Fruit fly (Drosophila melanogaster) whole organism, embryonic: ENCODE data around the gene CG6168.

Source experiments
- ATbp ChIP-seq: fragments of 200-800 bp; sonication (Bioruptor generic); optimal IDR thresholded peaks from 2 replicates; lab custom pipeline; 2017; ENCODE audit warnings: missing biosample characterization, mild to moderate bottlenecking, missing genetic modification characterization, missing genetic modification reagents
- Aef1 ChIP-seq: fragments of 200-800 bp; sonication (Bioruptor generic); IDR thresholded peaks from 3 replicates; pipeline ENCODE4 v1.3.6; 2022; ENCODE audit warnings: missing biosample characterization, missing genetic modification characterization
- CG10366 ChIP-seq: fragments of 200-800 bp; sonication (Bioruptor generic); IDR thresholded peaks from 2 replicates; pipeline ENCODE4 v1.3.6; 2022; ENCODE audit warnings: missing biosample characterization, missing genetic modification characterization
- CG10543 ChIP-seq: fragments of 200-800 bp; sonication (Bioruptor generic); optimal IDR thresholded peaks from 3 replicates; lab custom pipeline; 2017; ENCODE audit warnings: missing biosample characterization, mild to moderate bottlenecking, missing genetic modification characterization, moderate library complexity
- CG11247 ChIP-seq: fragments of 200-800 bp; sonication (Bioruptor generic); IDR thresholded peaks from 2 replicates; pipeline ENCODE4 v1.3.6; 2022; ENCODE audit warnings: missing biosample characterization, missing genetic modification characterization
- CG13424 ChIP-seq: fragments of 200-800 bp; sonication (Bioruptor generic); optimal IDR thresholded peaks from 2 replicates; lab custom pipeline; 2019; ENCODE audit warnings: missing biosample characterization, mild to moderate bottlenecking, missing genetic modification characterization, moderate library complexity
- CG13894 ChIP-seq: fragments of 200-800 bp; sonication (Bioruptor generic); optimal IDR thresholded peaks from 3 replicates; lab custom pipeline; 2018; ENCODE audit warnings: missing biosample characterization, mild to moderate bottlenecking, missing genetic modification characterization, moderate library complexity
- CG14667 ChIP-seq: fragments of 200-800 bp; sonication (Bioruptor generic); IDR thresholded peaks from 2 replicates; pipeline ENCODE4 v1.3.6; 2022; ENCODE audit warnings: missing biosample characterization, missing genetic modification characterization
- CG16863 ChIP-seq: fragments of 200-800 bp; sonication (Bioruptor generic); optimal IDR thresholded peaks from 3 replicates; lab custom pipeline; 2016; ENCODE audit warnings: missing biosample characterization, missing genetic modification characterization
- CG17359 ChIP-seq: fragments of 200-800 bp; sonication (Bioruptor generic); optimal IDR thresholded peaks from 3 replicates; lab custom pipeline; 2018; ENCODE audit warnings: missing biosample characterization, mild to moderate bottlenecking, missing genetic modification characterization, moderate library complexity
- CG2116 ChIP-seq: fragments of 200-800 bp; sonication (Bioruptor generic); optimal IDR thresholded peaks from 3 replicates; lab custom pipeline; 2018; ENCODE audit warnings: missing biosample characterization, mild to moderate bottlenecking, missing genetic modification characterization
- CG2129 ChIP-seq: fragments of 200-800 bp; sonication (Bioruptor generic); IDR thresholded peaks from 2 replicates; pipeline ENCODE4 v1.3.6; 2022; ENCODE audit warnings: missing biosample characterization, missing genetic modification characterization; ENCODE audit not compliant: partially characterized antibody
- CG2202 ChIP-seq: fragments of 200-800 bp; sonication (Bioruptor generic); optimal IDR thresholded peaks from 2 replicates; lab custom pipeline; 2018; ENCODE audit warnings: missing biosample characterization, mild to moderate bottlenecking, missing genetic modification characterization
- CG3163 ChIP-seq: fragments of 200-800 bp; sonication (Bioruptor generic); optimal IDR thresholded peaks from 3 replicates; lab custom pipeline; 2016; ENCODE audit warnings: missing biosample characterization, missing genetic modification characterization
- CG3407 ChIP-seq: fragments of 200-800 bp; sonication (Bioruptor generic); optimal IDR thresholded peaks from 2 replicates; lab custom pipeline; 2018; ENCODE audit warnings: missing biosample characterization, mild to moderate bottlenecking, missing genetic modification characterization
- CG4820 ChIP-seq: fragments of 200-800 bp; sonication (Bioruptor generic); optimal IDR thresholded peaks from 3 replicates; lab custom pipeline; 2016; ENCODE audit warnings: missing biosample characterization, missing genetic modification characterization
- CG8290 ChIP-seq, 3 experiments: fragments of 200-800 bp; sonication (Bioruptor generic); optimal IDR thresholded peaks; 2 replicates each; lab custom pipeline; 2016 to 2019; ENCODE audit warnings: missing biosample characterization in 3 of 3, missing genetic modification characterization in 3 of 3, mild to moderate bottlenecking in 2 of 3, moderate library complexity in 1 of 3
- CG9727 ChIP-seq: fragments of 200-800 bp; sonication (Bioruptor generic); optimal IDR thresholded peaks from 3 replicates; lab custom pipeline; 2017; ENCODE audit warnings: missing biosample characterization, mild to moderate bottlenecking, missing genetic modification characterization
- CG9797 ChIP-seq: fragments of 200-800 bp; sonication (Bioruptor generic); optimal IDR thresholded peaks from 3 replicates; lab custom pipeline; 2018; ENCODE audit warnings: missing biosample characterization, mild to moderate bottlenecking, missing genetic modification characterization
- D19A ChIP-seq: fragments of 200-800 bp; optimal IDR thresholded peaks from 3 replicates; lab custom pipeline; 2019; ENCODE audit warnings: missing biosample characterization, mild to moderate bottlenecking, missing genetic modification characterization, moderate library complexity
- Deaf1 ChIP-seq: fragments of 200-800 bp; optimal IDR thresholded peaks from 3 replicates; lab custom pipeline; 2019; ENCODE audit warnings: missing biosample characterization, mild to moderate bottlenecking, missing genetic modification characterization, moderate library complexity
- Doc3 ChIP-seq: fragments of 200-800 bp; sonication (Bioruptor generic); IDR thresholded peaks from 3 replicates; pipeline ENCODE4 v1.3.6; 2022; ENCODE audit warnings: missing biosample characterization, missing genetic modification characterization; ENCODE audit not compliant: partially characterized antibody
- Fer1 ChIP-seq: fragments of 200-800 bp; sonication (Bioruptor generic); optimal IDR thresholded peaks from 2 replicates; lab custom pipeline; 2017; ENCODE audit warnings: missing biosample characterization, mild to moderate bottlenecking, missing genetic modification characterization
- H15 ChIP-seq: fragments of 200-800 bp; sonication (Bioruptor generic); IDR thresholded peaks from 3 replicates; pipeline ENCODE4 v1.3.6; 2022; ENCODE audit warnings: missing biosample characterization, missing genetic modification characterization
- Hmx ChIP-seq: fragments of 200-800 bp; sonication (Bioruptor generic); optimal IDR thresholded peaks from 2 replicates; lab custom pipeline; 2016; ENCODE audit warnings: missing biosample characterization, missing genetic modification characterization
- Hr3 ChIP-seq: fragments of 200-800 bp; sonication (Bioruptor generic); optimal IDR thresholded peaks from 3 replicates; lab custom pipeline; 2016; ENCODE audit warnings: missing biosample characterization, missing genetic modification characterization
- Jarid2 ChIP-seq: fragments of 200-800 bp; sonication (Bioruptor generic); optimal IDR thresholded peaks from 3 replicates; lab custom pipeline; 2017; ENCODE audit warnings: mild to moderate bottlenecking, missing biosample characterization, missing genetic modification reagents, missing genetic modification characterization
- MESR4 ChIP-seq: fragments of 200-800 bp; sonication (Bioruptor generic); optimal IDR thresholded peaks from 2 replicates; lab custom pipeline; 2018; ENCODE audit warnings: missing biosample characterization, mild to moderate bottlenecking, missing genetic modification characterization, moderate library complexity
- Max ChIP-seq: fragments of 200-800 bp; sonication (Bioruptor generic); optimal IDR thresholded peaks from 2 replicates; lab custom pipeline; 2016; ENCODE audit warnings: missing biosample characterization, mild to moderate bottlenecking, missing genetic modification characterization
- NC2β ChIP-seq: fragments of 200-800 bp; sonication (Bioruptor generic); optimal IDR thresholded peaks from 2 replicates; lab custom pipeline; 2016; ENCODE audit warnings: missing biosample characterization, missing genetic modification characterization
- Poxn ChIP-seq: fragments of 200-800 bp; sonication (Bioruptor generic); IDR thresholded peaks from 2 replicates; pipeline ENCODE4 v1.3.6; 2022; ENCODE audit warnings: missing biosample characterization, missing genetic modification characterization
- Ptx1 ChIP-seq: fragments of 200-800 bp; sonication (Bioruptor generic); IDR thresholded peaks from 2 replicates; pipeline ENCODE4 v1.3.6; 2022; ENCODE audit warnings: missing biosample characterization, missing genetic modification characterization
- Side ChIP-seq: fragments of 200-800 bp; sonication (Bioruptor generic); optimal IDR thresholded peaks from 2 replicates; lab custom pipeline; 2016; ENCODE audit warnings: missing biosample characterization, missing genetic modification characterization
- Sin3A ChIP-seq: fragments of >200 bp; optimal IDR thresholded peaks from 2 replicates; lab custom pipeline; 2018
- bab2 ChIP-seq: fragments of 200-800 bp; sonication (Bioruptor generic); optimal IDR thresholded peaks from 2 replicates; lab custom pipeline; 2016; ENCODE audit warnings: missing biosample characterization, missing genetic modification characterization
- bbx ChIP-seq: fragments of 200-800 bp; sonication (Bioruptor generic); IDR thresholded peaks from 2 replicates; pipeline ENCODE4 v1.3.6; 2022; ENCODE audit warnings: missing biosample characterization, missing genetic modification characterization; ENCODE audit not compliant: partially characterized antibody
- chm ChIP-seq: fragments of 200-800 bp; sonication (Bioruptor generic); IDR thresholded peaks from 2 replicates; pipeline ENCODE4 v1.3.6; 2022; ENCODE audit warnings: missing biosample characterization, missing genetic modification characterization
- dan ChIP-seq: fragments of 200-800 bp; sonication (Bioruptor generic); IDR thresholded peaks from 2 replicates; pipeline ENCODE4 v1.3.6; 2022; ENCODE audit warnings: missing biosample characterization, missing genetic modification characterization
- dimm ChIP-seq: fragments of 200-800 bp; sonication (Bioruptor generic); IDR thresholded peaks from 2 replicates; pipeline ENCODE4 v1.3.6; 2022; ENCODE audit warnings: missing biosample characterization, missing genetic modification characterization
- fd3F ChIP-seq: fragments of 200-800 bp; sonication (Bioruptor generic); optimal IDR thresholded peaks from 2 replicates; lab custom pipeline; 2018; ENCODE audit warnings: missing biosample characterization, mild to moderate bottlenecking, missing genetic modification characterization, moderate library complexity
- grau ChIP-seq: fragments of 200-800 bp; optimal IDR thresholded peaks from 3 replicates; lab custom pipeline; 2019; ENCODE audit warnings: missing biosample characterization, mild to moderate bottlenecking, missing genetic modification characterization, moderate library complexity
- klu ChIP-seq: fragments of 200-800 bp; sonication (Bioruptor generic); IDR thresholded peaks from 2 replicates; pipeline ENCODE4 v1.3.6; 2022; ENCODE audit warnings: missing biosample characterization, missing genetic modification characterization
- oc ChIP-seq: fragments of 200-800 bp; sonication (Bioruptor generic); optimal IDR thresholded peaks from 2 replicates; lab custom pipeline; 2018; ENCODE audit warnings: missing biosample characterization, mild to moderate bottlenecking, missing genetic modification characterization, moderate library complexity
- pho ChIP-seq: fragments of 200-800 bp; sonication (Bioruptor generic); optimal IDR thresholded peaks from 2 replicates; lab custom pipeline; 2016; ENCODE audit warnings: missing biosample characterization, missing genetic modification characterization
- pros ChIP-seq: fragments of 200-800 bp; sonication (Bioruptor generic); optimal IDR thresholded peaks from 3 replicates; lab custom pipeline; 2019; ENCODE audit warnings: missing biosample characterization, mild to moderate bottlenecking, missing genetic modification characterization, moderate library complexity
- pzg ChIP-seq: fragments of 200-800 bp; sonication (Bioruptor generic); optimal IDR thresholded peaks from 3 replicates; lab custom pipeline; 2018; ENCODE audit warnings: missing biosample characterization, mild to moderate bottlenecking, missing genetic modification characterization, moderate library complexity
- slbo ChIP-seq: fragments of 200-800 bp; sonication (Bioruptor generic); IDR thresholded peaks from 2 replicates; pipeline ENCODE4 v1.3.6; 2022; ENCODE audit warnings: missing biosample characterization, missing genetic modification characterization
- so ChIP-seq: fragments of 200-800 bp; sonication (Bioruptor generic); IDR thresholded peaks from 3 replicates; pipeline ENCODE4 v1.3.6; 2022; ENCODE audit warnings: missing biosample characterization, missing genetic modification characterization
- sob ChIP-seq: fragments of 200-800 bp; sonication (Bioruptor generic); IDR thresholded peaks from 2 replicates; pipeline ENCODE4 v1.3.6; 2022; ENCODE audit warnings: missing biosample characterization, missing genetic modification characterization
- ssp ChIP-seq: fragments of 200-800 bp; sonication (Bioruptor generic); IDR thresholded peaks from 2 replicates; pipeline ENCODE4 v1.3.6; 2022; ENCODE audit warnings: missing biosample characterization, missing genetic modification characterization
- ttk ChIP-seq: fragments of 200-800 bp; sonication (Bioruptor generic); IDR thresholded peaks from 2 replicates; pipeline ENCODE4 v2.1.2; 2022; ENCODE audit warnings: missing biosample characterization, missing genetic modification characterization

The CG6168 gene

dm6 chr3L:11329014-11329469 lies 7.5 kb upstream of the CG6168 start (continued):
- no peak for TF ChIP-seq bab2 (GFP tag; lab: Kevin White, UChicago)
- peak; percentile 37 for TF ChIP-seq ATbp (GFP tag; lab: Kevin White, UChicago)
- TF ChIP-seq CG8290 (GFP tag; optimal IDR thresholded peaks at IDR 0.05; lab: Kevin White, UChicago) = no peak
- no peak for TF ChIP-seq CG8290 (tag; optimal IDR thresholded peaks at IDR 0.05; lab: Kevin White, UChicago)
- TF ChIP-seq CG9797 (GFP tag; lab: Kevin White, UChicago) = no peak
- no peak for TF ChIP-seq NC2β (GFP tag; lab: Kevin White, UChicago)
- peak; percentile 64 for TF ChIP-seq CG13424 (tag; lab: Kevin White, UChicago)
- no peak for TF ChIP-seq Hmx
- TF ChIP-seq fd3F (GFP tag; lab: Kevin White, UChicago) = no peak
- TF ChIP-seq pho (GFP tag; lab: Kevin White, UChicago) = no peak
- no peak for TF ChIP-seq CG3407 (GFP tag; lab: Kevin White, UChicago)
- TF ChIP-seq Max = peak; percentile 39
- no peak for TF ChIP-seq Jarid2 (GFP tag; lab: Kevin White, UChicago)
- TF ChIP-seq CG11247 (GFP tag; lab: Robert Waterston, UW) = 0 out of 2 replicates have a peak, but pooled peaks have one; percentile 16
- TF ChIP-seq ttk (GFP tag; lab: Robert Waterston, UW) = peak; percentile 55
- peak; percentile 20 for TF ChIP-seq Deaf1 (tag; lab: Kevin White, UChicago)
- TF ChIP-seq CG9727 (GFP tag; lab: Kevin White, UChicago) = peak; percentile 30
- no peak for TF ChIP-seq dan (GFP tag; lab: Robert Waterston, UW)
- TF ChIP-seq CG17359 = peak; percentile 43
- peak; percentile 29 for TF ChIP-seq CG13894 (tag; lab: Kevin White, UChicago)
- TF ChIP-seq CG4820 (GFP tag; lab: Kevin White, UChicago) = peak; percentile 15
- TF ChIP-seq so (GFP tag; lab: Robert Waterston, UW) = peak; percentile 73; the same call in 2 of the 3 replicates
- TF ChIP-seq dimm (GFP tag; lab: Robert Waterston, UW) = no peak
- TF ChIP-seq Sin3A = no peak
- peak; percentile 57; the same call in 2 of the 3 replicates for TF ChIP-seq H15 (GFP tag; lab: Robert Waterston, UW)
- no peak for TF ChIP-seq CG2129
- no peak for TF ChIP-seq chm
- no peak for TF ChIP-seq Hr3 (GFP tag; lab: Kevin White, UChicago)
- peak; percentile 58 for TF ChIP-seq ssp (GFP tag; lab: Robert Waterston, UW)
- TF ChIP-seq D19A (tag; lab: Kevin White, UChicago) = peak; percentile 19
- no peak for TF ChIP-seq pzg (GFP tag; lab: Kevin White, UChicago)
- peak; percentile 7; the same call in 1 of the 2 replicates for TF ChIP-seq CG14667 (GFP tag; lab: Robert Waterston, UW)
- TF ChIP-seq Doc3 (GFP tag; lab: Robert Waterston, UW) = no peak
- no peak for TF ChIP-seq bbx
- peak; percentile 66 for TF ChIP-seq grau (tag; lab: Kevin White, UChicago)
- TF ChIP-seq CG10543 = no peak
- TF ChIP-seq CG3163 (GFP tag; lab: Kevin White, UChicago) = no peak
- no peak for TF ChIP-seq CG16863 (GFP tag; lab: Kevin White, UChicago)
- TF ChIP-seq pros = no peak
- TF ChIP-seq klu = peak; percentile 40; the same call in 1 of the 2 replicates
- TF ChIP-seq CG2202 = no peak
- TF ChIP-seq Side (GFP tag; lab: Kevin White, UChicago) = no peak
- TF ChIP-seq Poxn (GFP tag; lab: Robert Waterston, UW) = no peak
- TF ChIP-seq Fer1 (GFP tag; lab: Kevin White, UChicago) = peak; percentile 39
- peak; percentile 55 for TF ChIP-seq CG10366 (GFP tag; lab: Robert Waterston, UW)
- peak; percentile 64; the same call in 1 of the 2 replicates for TF ChIP-seq sob (GFP tag; lab: Robert Waterston, UW)
- TF ChIP-seq MESR4 (GFP tag; lab: Kevin White, UChicago) = no peak
- peak; percentile 44; the same call in 2 of the 3 replicates for TF ChIP-seq Aef1
- peak; percentile 42 for TF ChIP-seq oc (tag; lab: Kevin White, UChicago)
- peak; percentile 77 for TF ChIP-seq Ptx1 (GFP tag; lab: Robert Waterston, UW)
- TF ChIP-seq slbo (GFP tag; lab: Robert Waterston, UW) = peak; percentile 52
- peak; percentile 16 for TF ChIP-seq CG2116 (GFP tag; lab: Kevin White, UChicago)
